Worm (Caenorhabditis elegans) whole organism, early embryonic: ENCODE results near the gene Y53F4B.17.

Experiments
- F13C5.2 ChIP-seq: sonication (generic microtip); optimal IDR thresholded peaks from 2 replicates; lab custom pipeline; 2017; ENCODE audit warnings: mild to moderate bottlenecking, missing genetic modification characterization, inconsistent platforms, missing compliant biosample characterization
- aly-1 ChIP-seq: sonication (generic microtip); optimal IDR thresholded peaks from 2 replicates; lab custom pipeline; 2016; ENCODE audit warnings: missing genetic modification characterization, missing compliant biosample characterization
- ama-1 ChIP-seq: fragments of 150-350 bp; optimal IDR thresholded peaks from 2 replicates; lab custom pipeline; 2014
- ceh-36 ChIP-seq: sonication (generic microtip); optimal IDR thresholded peaks from 2 replicates; lab custom pipeline; 2016; ENCODE audit warnings: missing genetic modification characterization, inconsistent platforms, missing compliant biosample characterization
- ets-7 ChIP-seq: sonication (generic microtip); optimal IDR thresholded peaks from 2 replicates; lab custom pipeline; 2016; ENCODE audit warnings: missing genotype, missing genetic modification characterization, missing compliant biosample characterization
- flt-1 ChIP-seq: fragments of 200-800 bp; sonication (Bioruptor generic); IDR thresholded peaks from 2 replicates; pipeline ENCODE4 v1.3.6; 2022; ENCODE audit warnings: missing genetic modification characterization, missing compliant biosample characterization
- hmg-4 ChIP-seq: fragments of 200-800 bp; sonication (Bioruptor generic); optimal IDR thresholded peaks from 2 replicates; lab custom pipeline; 2018; ENCODE audit warnings: mild to moderate bottlenecking, missing genetic modification characterization, missing compliant biosample characterization
- pes-1 ChIP-seq: fragments of 200-800 bp; sonication (Bioruptor generic); IDR thresholded peaks from 2 replicates; pipeline ENCODE4 v1.3.6; 2022; ENCODE audit warnings: missing genetic modification reagents, missing genetic modification characterization, missing compliant biosample characterization
- scrt-1 ChIP-seq: fragments of 200-800 bp; sonication (Bioruptor generic); IDR thresholded peaks from 2 replicates; pipeline ENCODE4 v1.3.6; 2022; ENCODE audit warnings: missing genetic modification characterization, missing compliant biosample characterization
- sea-1 ChIP-seq: fragments of 200-800 bp; sonication (Bioruptor generic); conservative IDR thresholded peaks from 2 replicates; pipeline ENCODE4 v1.3.6; 2022; ENCODE audit warnings: missing genetic modification characterization, missing compliant biosample characterization

DNA sequence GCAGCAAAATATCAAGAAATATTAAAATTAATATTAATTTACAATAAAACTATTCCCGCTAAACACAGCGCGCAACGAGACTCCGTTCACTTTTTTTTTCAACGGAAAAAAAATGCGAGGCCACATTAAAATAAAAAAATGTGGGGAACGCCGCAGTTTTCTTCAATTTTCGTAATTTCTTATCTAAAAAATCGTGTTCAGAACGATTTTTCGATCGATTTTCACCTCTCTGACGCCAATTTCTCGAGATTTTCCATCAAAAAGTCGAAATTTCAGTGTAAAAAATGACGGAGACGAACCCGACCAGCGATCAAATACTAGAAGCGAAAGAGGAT lies 31.4 kb downstream of the Y53F4B.17 start, which contains the start of gene Y53F4B.21:
- no peak for TF ChIP-seq flt-1 (GFP tag; lab: Robert Waterston, UW)
- TF ChIP-seq ama-1 (lab: Kevin White, UChicago), result no peak
- TF ChIP-seq pes-1, result no peak
- TF ChIP-seq sea-1 (GFP tag; lab: Robert Waterston, UW), result no peak
- no peak for TF ChIP-seq ets-7 (tag; lab: Kevin White, UChicago)
- no peak for TF ChIP-seq hmg-4
- no peak for TF ChIP-seq scrt-1 (GFP tag; lab: Robert Waterston, UW)
- TF ChIP-seq aly-1 (tag; lab: Kevin White, UChicago), result no peak
- no peak for TF ChIP-seq ceh-36 (tag; lab: Kevin White, UChicago)
- TF ChIP-seq F13C5.2, result no peak
